Worm (Caenorhabditis elegans) whole organism, L4/young adult: ENCODE data around the gene smk-1.

Source experiments
- dao-5 ChIP-seq: sonication (generic microtip); optimal IDR thresholded peaks from 2 replicates; lab custom pipeline; 2016; ENCODE audit warnings: missing genotype, missing genetic modification characterization, moderate library complexity, missing compliant biosample characterization
- him-1 ChIP-seq: sonication (generic microtip); optimal IDR thresholded peaks from 2 replicates; lab custom pipeline; 2016; ENCODE audit warnings: missing genotype, missing genetic modification reagents, missing genetic modification characterization, missing compliant biosample characterization

- TF ChIP-seq him-1 (tag; lab: Kevin White, UChicago) (no peak), dao-5 (tag; lab: Kevin White, UChicago) (no peak)
These were observed 19.5 kb upstream of the smk-1 start, which contains the start of gene C10B5.3 for ce11 chrV:8588079-8588478.
